Worm (Caenorhabditis elegans): ENCODE measurements around the gene bigr-1.

ce11 chrII:11150976-11151375 is 30.5 kb upstream of the bigr-1 start:
- TF ChIP-seq dox-1 (GFP tag; IDR thresholded peaks at IDR 0.05) (0 out of 2 replicates have a peak, but pooled peaks have one; percentile 24), D2030.7 (GFP tag; IDR thresholded peaks at IDR 0.05) (no peak), Y79H2A.3 (GFP tag; conservative IDR thresholded peaks at IDR 0.05) (no peak), lin-54 (GFP tag; optimal IDR thresholded peaks at IDR 0.05) (no peak), ceh-58 (GFP tag; IDR thresholded peaks at IDR 0.05) (no peak), attf-5 (GFP tag; optimal IDR thresholded peaks at IDR 0.05) (peak; percentile 7), ets-4 (GFP tag; optimal IDR thresholded peaks at IDR 0.05) (peak; percentile 40)

All from whole organism, young adult.